Worm (Caenorhabditis elegans): ENCODE results near the gene nhr-94.

nhr-94 gene

DNA sequence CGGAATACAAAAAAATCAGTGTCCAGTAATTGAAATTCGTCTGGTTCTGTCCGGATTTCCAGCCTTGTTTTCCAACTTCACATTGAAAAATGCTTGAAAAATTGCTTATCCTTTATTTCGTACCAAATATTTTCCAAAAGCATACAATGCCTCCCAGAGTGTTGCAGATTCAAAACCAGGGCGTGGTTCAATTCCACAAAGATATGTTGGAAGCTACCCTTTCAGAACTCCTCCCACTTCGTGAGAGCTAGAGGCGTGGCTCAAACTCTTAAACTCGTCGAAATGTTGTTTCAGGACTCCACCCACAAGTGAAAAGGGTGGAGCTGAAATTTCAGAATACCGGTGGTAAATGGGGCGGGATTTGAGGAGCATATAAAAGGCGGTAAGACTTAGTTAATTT is 10.2 kb downstream of the nhr-94 start, which contains the start of gene C12D5.3:
C12D5.3 (plus strand) TSS at position 301 of the 400 bp plus-strand sequence.
- no peak for TF ChIP-seq hlh-11 (tag; optimal IDR thresholded peaks at IDR 0.05)
- TF ChIP-seq mxl-2 (GFP tag; conservative IDR thresholded peaks at IDR 0.05) = no peak
- no peak for TF ChIP-seq gei-8 (GFP tag; optimal IDR thresholded peaks at IDR 0.05)
- TF ChIP-seq duxl-1 (tag; optimal IDR thresholded peaks at IDR 0.05; ENCODE audit: poor library complexity) = no peak
- TF ChIP-seq attf-4 (tag; optimal IDR thresholded peaks at IDR 0.05) = no peak
- TF ChIP-seq nhr-6 (tag; optimal IDR thresholded peaks at IDR 0.05) = no peak
- TF ChIP-seq fkh-10 (GFP tag; optimal IDR thresholded peaks at IDR 0.05) = no peak
- no peak for TF ChIP-seq Y75B8A.6 (GFP tag; IDR thresholded peaks at IDR 0.05)
- no peak for TF ChIP-seq ama-1 (optimal IDR thresholded peaks at IDR 0.05)
- TF ChIP-seq arid-1 (GFP tag; conservative IDR thresholded peaks at IDR 0.05) = no peak
- TF ChIP-seq lin-15B (tag; optimal IDR thresholded peaks at IDR 0.05) = no peak
- TF ChIP-seq dmd-6 (GFP tag; IDR thresholded peaks at IDR 0.05) = no peak
- TF ChIP-seq Y105C5A.15 (GFP tag; IDR thresholded peaks at IDR 0.05) = no peak
- no peak for TF ChIP-seq nhr-102 (tag; optimal IDR thresholded peaks at IDR 0.05)
- no peak for TF ChIP-seq lsy-2 (tag; optimal IDR thresholded peaks at IDR 0.05)
- no peak for TF ChIP-seq mes-2 (tag; optimal IDR thresholded peaks at IDR 0.05; ENCODE audit: poor library complexity, severe bottlenecking)
- TF ChIP-seq ztf-11 (tag; optimal IDR thresholded peaks at IDR 0.05) = no peak
- no peak for TF ChIP-seq spr-1 (tag; optimal IDR thresholded peaks at IDR 0.05)
- TF ChIP-seq saeg-2 (GFP tag; IDR thresholded peaks at IDR 0.05) = no peak
- TF ChIP-seq daf-16 (GFP tag; optimal IDR thresholded peaks at IDR 0.05) = no peak
- no peak for TF ChIP-seq daf-16 (tag; optimal IDR thresholded peaks at IDR 0.05)

- TF ChIP-seq spr-1 (tag; optimal IDR thresholded peaks at IDR 0.05) (no peak), ztf-7 (tag; optimal IDR thresholded peaks at IDR 0.05) (no peak), zfp-3 (GFP tag; conservative IDR thresholded peaks at IDR 0.05) (no peak)
These were observed 13.9 kb downstream of the nhr-94 start, which contains the start of gene C12D5.4 for ce11 chrV:7672258-7672657. Gene C12D5.4 (plus strand): TSS chrV:7672558.

DNA sequence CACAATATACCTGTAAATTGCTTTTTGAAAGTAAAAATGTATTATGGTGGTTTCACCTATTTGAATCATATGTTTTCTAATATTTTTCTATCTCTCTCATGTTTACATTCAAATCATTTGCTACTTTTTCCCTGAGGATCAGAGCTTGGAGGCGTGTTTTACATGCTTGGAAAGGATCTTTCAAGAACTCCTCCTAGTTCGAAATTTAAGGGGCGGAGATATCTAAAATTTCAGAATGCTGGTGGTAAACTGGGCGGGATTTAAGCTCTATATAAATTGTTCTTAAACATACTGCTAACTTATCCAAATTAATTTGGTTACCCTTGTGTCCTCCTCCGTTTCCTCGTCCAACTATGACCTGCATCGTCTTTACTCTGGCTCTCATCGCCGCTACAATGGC is 18.2 kb downstream of the nhr-94 start, which contains the start of gene C12D5.5:
C12D5.5 (plus strand) TSS at position 301 of the 400 bp plus-strand sequence.
- TF ChIP-seq ceh-82 (tag; optimal IDR thresholded peaks at IDR 0.05) (no peak), lsy-2 (tag; optimal IDR thresholded peaks at IDR 0.05) (no peak), gei-8 (GFP tag; optimal IDR thresholded peaks at IDR 0.05) (no peak), zfp-2 (tag; optimal IDR thresholded peaks at IDR 0.05) (no peak)

DNA sequence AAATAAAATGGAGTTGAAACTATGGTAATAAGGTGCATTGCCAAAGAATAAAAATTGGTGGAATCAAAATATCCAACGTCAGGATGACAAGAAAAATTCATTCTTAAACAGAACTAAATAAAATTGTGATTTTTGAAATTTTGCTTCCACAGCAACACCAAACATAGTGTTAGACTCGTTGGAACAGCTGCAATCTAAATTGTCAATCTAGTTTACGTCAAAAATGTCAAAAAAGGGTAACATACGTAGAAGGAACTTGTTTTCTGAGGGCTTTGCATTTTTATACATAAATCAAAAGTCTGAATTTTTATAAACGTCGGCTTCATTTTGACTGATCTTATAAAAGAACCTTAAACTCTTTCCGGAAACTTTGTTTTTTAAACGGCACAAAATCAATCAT is 32.6 kb downstream of the nhr-94 start, which contains the start of gene srh-200:
srh-200 (minus strand) TSS at position 101 of the 400 bp plus-strand sequence.
- TF ChIP-seq zip-11 (GFP tag; IDR thresholded peaks at IDR 0.05) = no peak
- peak in 1 of 2 experiments; percentile 33 for TF ChIP-seq unc-62 (GFP tag; optimal IDR thresholded peaks at IDR 0.05 in 1 of 2)
- TF ChIP-seq unc-62 (tag; optimal IDR thresholded peaks at IDR 0.05) = no peak

ce11 chrV:7651757-7652156 is 34.4 kb downstream of the nhr-94 start, which contains the start of gene srh-234:
Gene srh-234 (minus strand): TSS chrV:7651857.
- TF ChIP-seq lin-13 (GFP tag; optimal IDR thresholded peaks at IDR 0.05) (no peak), Y75B8A.6 (GFP tag; IDR thresholded peaks at IDR 0.05) (no peak), tag-97 (GFP tag; IDR thresholded peaks at IDR 0.05) (no peak)

ce11 chrV:7649963-7650362 is 36.2 kb downstream of the nhr-94 start:
- TF ChIP-seq unc-62 (GFP tag; optimal IDR thresholded peaks at IDR 0.05 in 1 of 2) (peak in 1 of 2 experiments; percentile 96), unc-62 (tag; optimal IDR thresholded peaks at IDR 0.05) (no peak), jun-1 (tag; optimal IDR thresholded peaks at IDR 0.05) (no peak)
